Worm (Caenorhabditis elegans): ENCODE measurements around the gene zipt-13.

zipt-13 gene

ce11 chrX:10218779-10219178 lies 18.0 kb downstream of the zipt-13 start, which contains the start of gene F44A6.5 (continued):
- TF ChIP-seq pax-3 (tag; optimal IDR thresholded peaks at IDR 0.05) (no peak), C16A3.4 (tag; optimal IDR thresholded peaks at IDR 0.05) (no peak), mdl-1 (tag; optimal IDR thresholded peaks at IDR 0.05) (no peak), tbx-2 (tag; optimal IDR thresholded peaks at IDR 0.05) (peak; percentile 24), ceh-63 (GFP tag; optimal IDR thresholded peaks at IDR 0.05) (no peak), aly-2 (tag; optimal IDR thresholded peaks at IDR 0.05) (no peak), nhr-71 (tag; optimal IDR thresholded peaks at IDR 0.05) (peak; percentile 79), fkh-10 (GFP tag; optimal IDR thresholded peaks at IDR 0.05) (no peak), lin-35 (GFP tag; optimal IDR thresholded peaks at IDR 0.05) (peak in 1 of 2 experiments; percentile 34), elt-3 (tag; optimal IDR thresholded peaks at IDR 0.05) (peak in 2 of 6 experiments; percentile 50 to 62), snu-23 (GFP tag; optimal IDR thresholded peaks at IDR 0.05) (peak; percentile 60), jun-1 (tag; optimal IDR thresholded peaks at IDR 0.05) (no peak), nhr-237 (tag; optimal IDR thresholded peaks at IDR 0.05) (no peak), swsn-7 (tag; optimal IDR thresholded peaks at IDR 0.05) (no peak), pag-3 (tag; optimal IDR thresholded peaks at IDR 0.05; ENCODE audit: borderline replicate concordance, insufficient read depth) (no peak), mep-1 (tag; optimal IDR thresholded peaks at IDR 0.05) (peak; percentile 18), ets-5 (GFP tag; IDR thresholded peaks at IDR 0.05) (no peak), mab-9 (GFP tag; IDR thresholded peaks at IDR 0.05) (no peak), isw-1 (GFP tag; IDR thresholded peaks at IDR 0.05) (no peak), nhr-28 (tag; optimal IDR thresholded peaks at IDR 0.05) (no peak), egl-27 (tag; optimal IDR thresholded peaks at IDR 0.05) (no peak)

- TF ChIP-seq dsc-1 (tag; optimal IDR thresholded peaks at IDR 0.05) (peak; percentile 21), jun-1 (tag; optimal IDR thresholded peaks at IDR 0.05) (no peak), ztf-4 (tag; optimal IDR thresholded peaks at IDR 0.05) (peak; percentile 52), efl-1 (optimal IDR thresholded peaks at IDR 0.05) (no peak), efl-1 (GFP tag; optimal IDR thresholded peaks at IDR 0.05 in 1 of 2) (no peak), nhr-90 (tag; optimal IDR thresholded peaks at IDR 0.05; ENCODE audit: poor library complexity) (no peak), snu-23 (GFP tag; optimal IDR thresholded peaks at IDR 0.05) (no peak), ama-1 (optimal IDR thresholded peaks at IDR 0.05) (peak; percentile 12), elt-2 (tag; optimal IDR thresholded peaks at IDR 0.05) (peak; percentile 15)
Observed at ce11 chrX:10216857-10217256, 19.9 kb downstream of the zipt-13 start.

- TF ChIP-seq irx-1 (tag; optimal IDR thresholded peaks at IDR 0.05): no peak
- no peak for TF ChIP-seq efl-1 (optimal IDR thresholded peaks at IDR 0.05)
- TF ChIP-seq efl-1 (GFP tag; optimal IDR thresholded peaks at IDR 0.05 in 1 of 2): peak in 1 of 2 experiments; percentile 61
- peak; percentile 55 for TF ChIP-seq elt-2 (tag; optimal IDR thresholded peaks at IDR 0.05)
- TF ChIP-seq unc-62 (GFP tag; optimal IDR thresholded peaks at IDR 0.05): no peak
- peak; percentile 8 for TF ChIP-seq nhr-71 (tag; optimal IDR thresholded peaks at IDR 0.05)
- no peak for TF ChIP-seq unc-30 (tag; optimal IDR thresholded peaks at IDR 0.05)
- TF ChIP-seq lin-39 (tag; optimal IDR thresholded peaks at IDR 0.05): no peak
- TF ChIP-seq snpc-4 (tag; optimal IDR thresholded peaks at IDR 0.05): no peak
- no peak for TF ChIP-seq C16A3.4 (tag; optimal IDR thresholded peaks at IDR 0.05)
- TF ChIP-seq nhr-28 (tag; optimal IDR thresholded peaks at IDR 0.05): no peak
- TF ChIP-seq isw-1 (GFP tag; IDR thresholded peaks at IDR 0.05): no peak
- TF ChIP-seq C34B4.2 (tag; optimal IDR thresholded peaks at IDR 0.05): no peak
- no peak for TF ChIP-seq fos-1 (tag; optimal IDR thresholded peaks at IDR 0.05)
- TF ChIP-seq ces-1 (GFP tag; optimal IDR thresholded peaks at IDR 0.05): no peak
- no peak for TF ChIP-seq ceh-90 (tag; optimal IDR thresholded peaks at IDR 0.05)
- no peak for TF ChIP-seq rnt-1 (tag; optimal IDR thresholded peaks at IDR 0.05)
- no peak for TF ChIP-seq pqm-1 (tag; optimal IDR thresholded peaks at IDR 0.05)
- TF ChIP-seq nhr-76 (tag; optimal IDR thresholded peaks at IDR 0.05): no peak
- no peak for TF ChIP-seq ceh-63 (GFP tag; optimal IDR thresholded peaks at IDR 0.05)
- peak in 1 of 2 experiments; percentile 31 for TF ChIP-seq lin-35 (GFP tag; optimal IDR thresholded peaks at IDR 0.05)
- no peak for TF ChIP-seq mef-2 (tag; optimal IDR thresholded peaks at IDR 0.05)
- no peak for TF ChIP-seq nhr-19 (GFP tag; conservative IDR thresholded peaks at IDR 0.05)
- TF ChIP-seq lsy-2 (tag; optimal IDR thresholded peaks at IDR 0.05): no peak
- no peak for TF ChIP-seq zip-4 (GFP tag; optimal IDR thresholded peaks at IDR 0.05)
- TF ChIP-seq nhr-20 (tag; optimal IDR thresholded peaks at IDR 0.05): peak; percentile 8
- no peak for TF ChIP-seq aha-1 (tag; optimal IDR thresholded peaks at IDR 0.05)
Observed at ce11 chrX:10216344-10216743, 20.4 kb downstream of the zipt-13 start.

All from whole organism, L1 larva.